Fruit fly (Drosophila melanogaster) whole organism, embryonic: ENCODE data around the gene CG13096.

ENCODE experiments used
- BtbVII ChIP-seq: fragments of 200-800 bp; sonication (Bioruptor generic); optimal IDR thresholded peaks from 3 replicates; lab custom pipeline; 2017; ENCODE audit warnings: missing biosample characterization, mild to moderate bottlenecking, missing genetic modification characterization
- CG10274 ChIP-seq: fragments of 200-800 bp; sonication (Bioruptor generic); optimal IDR thresholded peaks from 3 replicates; lab custom pipeline; 2017; ENCODE audit warnings: missing biosample characterization, mild to moderate bottlenecking, missing genetic modification characterization
- CG10366 ChIP-seq: fragments of 200-800 bp; sonication (Bioruptor generic); IDR thresholded peaks from 2 replicates; pipeline ENCODE4 v1.3.6; 2022; ENCODE audit warnings: missing biosample characterization, missing genetic modification characterization
- CG10654 ChIP-seq: fragments of 200-800 bp; sonication (Bioruptor generic); optimal IDR thresholded peaks from 2 replicates; lab custom pipeline; 2016; ENCODE audit warnings: missing biosample characterization, missing genetic modification characterization
- CG11093 ChIP-seq: fragments of 200-800 bp; sonication (Bioruptor generic); IDR thresholded peaks from 3 replicates; pipeline ENCODE4 v1.3.6; 2022; ENCODE audit warnings: missing biosample characterization, missing genetic modification characterization
- CG11456 ChIP-seq: fragments of 200-800 bp; sonication (Bioruptor generic); IDR thresholded peaks from 3 replicates; pipeline ENCODE4 v1.3.6; 2022; ENCODE audit warnings: missing biosample characterization, missing genetic modification characterization
- CG12104 ChIP-seq: fragments of 200-800 bp; sonication (Bioruptor generic); optimal IDR thresholded peaks from 3 replicates; lab custom pipeline; 2016; ENCODE audit warnings: missing biosample characterization, missing genetic modification characterization
- CG14667 ChIP-seq: fragments of 200-800 bp; sonication (Bioruptor generic); IDR thresholded peaks from 2 replicates; pipeline ENCODE4 v1.3.6; 2022; ENCODE audit warnings: missing biosample characterization, missing genetic modification characterization
- CG15269 ChIP-seq: fragments of 200-800 bp; sonication (Bioruptor generic); optimal IDR thresholded peaks from 2 replicates; lab custom pipeline; 2018; ENCODE audit warnings: missing biosample characterization, mild to moderate bottlenecking, missing genetic modification characterization, moderate library complexity
- CG1529 ChIP-seq: fragments of 200-800 bp; sonication (Bioruptor generic); optimal IDR thresholded peaks from 3 replicates; lab custom pipeline; 2018; ENCODE audit warnings: missing biosample characterization, missing genetic modification characterization
- CG15514 ChIP-seq: fragments of 200-800 bp; sonication (Bioruptor generic); optimal IDR thresholded peaks from 3 replicates; lab custom pipeline; 2017; ENCODE audit warnings: missing biosample characterization, missing genetic modification characterization, mild to moderate bottlenecking, moderate library complexity, missing genetic modification reagents
- CG1602 ChIP-seq: fragments of 200-800 bp; sonication (Bioruptor generic); optimal IDR thresholded peaks from 3 replicates; lab custom pipeline; 2016; ENCODE audit warnings: missing biosample characterization, missing genetic modification characterization
- CG17361 ChIP-seq: fragments of 200-800 bp; sonication (Bioruptor generic); IDR thresholded peaks from 3 replicates; pipeline ENCODE4 v1.3.6; 2022; ENCODE audit warnings: missing biosample characterization, missing genetic modification characterization
- CG1832 ChIP-seq: fragments of 200-800 bp; sonication (Bioruptor generic); optimal IDR thresholded peaks from 2 replicates; lab custom pipeline; 2017; ENCODE audit warnings: missing biosample characterization, mild to moderate bottlenecking, missing genetic modification characterization, inconsistent platforms
- CG18619 ChIP-seq: fragments of 200-800 bp; sonication (Bioruptor generic); optimal IDR thresholded peaks from 3 replicates; lab custom pipeline; 2017; ENCODE audit warnings: missing biosample characterization, mild to moderate bottlenecking, missing genetic modification characterization
- CG30020 ChIP-seq: fragments of 200-800 bp; optimal IDR thresholded peaks from 2 replicates; lab custom pipeline; 2019; ENCODE audit warnings: missing biosample characterization, mild to moderate bottlenecking, missing genetic modification characterization, moderate library complexity
- CG4282 ChIP-seq: fragments of 200-800 bp; sonication (Bioruptor generic); optimal IDR thresholded peaks from 2 replicates; lab custom pipeline; 2016; ENCODE audit warnings: missing biosample characterization, missing genetic modification characterization
- CG4617 ChIP-seq: fragments of 200-800 bp; sonication (Bioruptor generic); optimal IDR thresholded peaks from 3 replicates; lab custom pipeline; 2016; ENCODE audit warnings: missing biosample characterization, missing genetic modification characterization, borderline replicate concordance
- CG4730 ChIP-seq: fragments of 200-800 bp; sonication (Bioruptor generic); IDR thresholded peaks from 2 replicates; pipeline ENCODE4 v1.3.6; 2022; ENCODE audit warnings: missing biosample characterization, missing genetic modification characterization
- CG5245 ChIP-seq: fragments of 200-800 bp; sonication (Bioruptor generic); optimal IDR thresholded peaks from 3 replicates; lab custom pipeline; 2016; ENCODE audit warnings: missing biosample characterization, missing genetic modification characterization
- CG6689 ChIP-seq: fragments of 200-800 bp; sonication (Bioruptor generic); IDR thresholded peaks from 2 replicates; pipeline ENCODE4 v1.3.6; 2022; ENCODE audit warnings: missing biosample characterization, missing genetic modification characterization
- CG8359 ChIP-seq: fragments of 200-800 bp; sonication (Bioruptor generic); optimal IDR thresholded peaks from 2 replicates; lab custom pipeline; 2017; ENCODE audit warnings: missing biosample characterization, mild to moderate bottlenecking, missing genetic modification characterization, borderline replicate concordance
- CG8478 ChIP-seq: fragments of >200 bp; optimal IDR thresholded peaks from 2 replicates; lab custom pipeline; 2018
- CG8944 ChIP-seq: fragments of 200-800 bp; sonication (Bioruptor generic); optimal IDR thresholded peaks from 3 replicates; lab custom pipeline; 2016; ENCODE audit warnings: missing biosample characterization, missing genetic modification characterization
- D ChIP-seq, 2 experiments: fragments of 200-800 bp in 1 of 2; fragments of >200 bp in 1 of 2; sonication (Bioruptor generic) in 1 of 2; optimal IDR thresholded peaks; 2 replicates in 1 of 2; 3 replicates in 1 of 2; lab custom pipeline; 2017; ENCODE audit warnings: mild to moderate bottlenecking in 1 of 2, missing biosample characterization in 1 of 2, missing genetic modification characterization in 1 of 2, missing genetic modification reagents in 1 of 2
- Dbx ChIP-seq: fragments of 200-800 bp; sonication (Bioruptor generic); IDR thresholded peaks from 3 replicates; pipeline ENCODE4 v1.3.6; 2022; ENCODE audit warnings: missing biosample characterization, missing genetic modification characterization
- Doc2 ChIP-seq: fragments of 200-800 bp; sonication (Bioruptor generic); IDR thresholded peaks from 2 replicates; pipeline ENCODE4 v1.3.6; 2022; ENCODE audit warnings: missing biosample characterization, missing genetic modification characterization
- Eip74EF ChIP-seq, 2 experiments: fragments of 200-800 bp in 1 of 2; fragments of >200 bp in 1 of 2; sonication (Bioruptor generic) in 1 of 2; optimal IDR thresholded peaks; 2 replicates each; lab custom pipeline; 2017 to 2019; ENCODE audit warnings: missing biosample characterization in 2 of 2, missing genetic modification characterization in 2 of 2, mild to moderate bottlenecking in 1 of 2, moderate library complexity in 1 of 2
- MESR4 ChIP-seq: fragments of 200-800 bp; sonication (Bioruptor generic); optimal IDR thresholded peaks from 2 replicates; lab custom pipeline; 2018; ENCODE audit warnings: missing biosample characterization, mild to moderate bottlenecking, missing genetic modification characterization, moderate library complexity
- Meics ChIP-seq: fragments of 200-800 bp; sonication (Bioruptor generic); optimal IDR thresholded peaks from 2 replicates; lab custom pipeline; 2017; ENCODE audit warnings: missing biosample characterization, mild to moderate bottlenecking, missing genetic modification characterization
- Mrtf ChIP-seq: fragments of 200-800 bp; sonication (Bioruptor generic); IDR thresholded peaks from 3 replicates; pipeline ENCODE4 v1.3.6; 2022; ENCODE audit warnings: missing biosample characterization, missing genetic modification characterization
- br ChIP-seq: fragments of >200 bp; optimal IDR thresholded peaks from 2 replicates; lab custom pipeline; 2017
- btn ChIP-seq: fragments of 200-800 bp; sonication (Bioruptor generic); optimal IDR thresholded peaks from 2 replicates; lab custom pipeline; 2016; ENCODE audit warnings: missing biosample characterization, missing genetic modification characterization
- chn ChIP-seq: fragments of 200-800 bp; sonication (Bioruptor generic); optimal IDR thresholded peaks from 2 replicates; lab custom pipeline; 2016; ENCODE audit warnings: missing biosample characterization, missing genetic modification characterization
- dan ChIP-seq: fragments of 200-800 bp; sonication (Bioruptor generic); IDR thresholded peaks from 2 replicates; pipeline ENCODE4 v1.3.6; 2022; ENCODE audit warnings: missing biosample characterization, missing genetic modification characterization
- dysf ChIP-seq: fragments of 200-800 bp; sonication (Bioruptor generic); IDR thresholded peaks from 3 replicates; pipeline ENCODE4 v1.3.6; 2022; ENCODE audit warnings: missing biosample characterization, missing genetic modification characterization
- fd96Cb ChIP-seq: fragments of 200-800 bp; sonication (Bioruptor generic); optimal IDR thresholded peaks from 2 replicates; lab custom pipeline; 2018; ENCODE audit warnings: missing biosample characterization, mild to moderate bottlenecking, missing genetic modification characterization, moderate library complexity
- gcm2 ChIP-seq: fragments of 200-800 bp; sonication (Bioruptor generic); optimal IDR thresholded peaks from 2 replicates; lab custom pipeline; 2016; ENCODE audit warnings: missing biosample characterization, missing genetic modification characterization
- hbn ChIP-seq: fragments of 200-800 bp; sonication (Bioruptor generic); IDR thresholded peaks from 2 replicates; pipeline ENCODE4 v1.3.6; 2022; ENCODE audit warnings: missing biosample characterization, missing genetic modification characterization; ENCODE audit not compliant: partially characterized antibody
- mirr ChIP-seq: fragments of 200-800 bp; sonication (Bioruptor generic); optimal IDR thresholded peaks from 3 replicates; lab custom pipeline; 2018; ENCODE audit warnings: missing biosample characterization, mild to moderate bottlenecking, missing genetic modification characterization
- org-1 ChIP-seq: fragments of 200-800 bp; sonication (Bioruptor generic); optimal IDR thresholded peaks from 2 replicates; lab custom pipeline; 2017; ENCODE audit warnings: missing biosample characterization, missing genetic modification characterization
- otp ChIP-seq: fragments of 200-800 bp; sonication (Bioruptor generic); IDR thresholded peaks from 3 replicates; pipeline ENCODE4, ENCODE4 v1.3.6; 2022; ENCODE audit warnings: missing biosample characterization, missing genetic modification characterization
- pzg ChIP-seq: fragments of 200-800 bp; sonication (Bioruptor generic); optimal IDR thresholded peaks from 3 replicates; lab custom pipeline; 2018; ENCODE audit warnings: missing biosample characterization, mild to moderate bottlenecking, missing genetic modification characterization, moderate library complexity
- run ChIP-seq: fragments of 200-800 bp; sonication (Bioruptor generic); optimal IDR thresholded peaks from 3 replicates; lab custom pipeline; 2018; ENCODE audit warnings: missing biosample characterization, mild to moderate bottlenecking, missing genetic modification characterization
- schlank ChIP-seq: fragments of 200-800 bp; sonication (Bioruptor generic); optimal IDR thresholded peaks from 2 replicates; lab custom pipeline; 2018; ENCODE audit warnings: missing biosample characterization, mild to moderate bottlenecking, missing genetic modification characterization
- sima ChIP-seq: fragments of 200-800 bp; sonication (Bioruptor generic); optimal IDR thresholded peaks from 2 replicates; lab custom pipeline; 2016; ENCODE audit warnings: missing biosample characterization, missing genetic modification characterization
- slou ChIP-seq: fragments of 200-800 bp; sonication (Bioruptor generic); optimal IDR thresholded peaks from 3 replicates; lab custom pipeline; 2016; ENCODE audit warnings: missing biosample characterization, missing genetic modification characterization
- tgo ChIP-seq: fragments of 200-800 bp; sonication (Bioruptor generic); IDR thresholded peaks from 3 replicates; pipeline ENCODE4 v1.3.6; 2022; ENCODE audit warnings: missing biosample characterization, missing genetic modification characterization
- trem ChIP-seq: fragments of 200-800 bp; optimal IDR thresholded peaks from 3 replicates; lab custom pipeline; 2019; ENCODE audit warnings: missing biosample characterization, mild to moderate bottlenecking, missing genetic modification characterization, moderate library complexity

The CG13096 gene

dm6 chr2L:8534515-8535295 lies 23.0 kb upstream of the CG13096 start (continued):
- TF ChIP-seq Dbx (GFP tag; lab: Robert Waterston, UW) (peak; percentile 45), CG17361 (GFP tag; lab: Robert Waterston, UW) (peak; percentile 79), CG8478 (lab: Kevin White, UChicago) (no peak), fd96Cb (tag; lab: Kevin White, UChicago) (peak; percentile 98), CG8944 (GFP tag; lab: Kevin White, UChicago) (peak; percentile 69), gcm2 (GFP tag; lab: Kevin White, UChicago) (peak; percentile 66), CG11456 (GFP tag; lab: Robert Waterston, UW) (peak; percentile 84), slou (peak; percentile 69), Doc2 (GFP tag; lab: Robert Waterston, UW) (peak; percentile 76), run (tag; lab: Kevin White, UChicago) (peak; percentile 96), Eip74EF (GFP tag; optimal IDR thresholded peaks at IDR 0.05; lab: Kevin White, UChicago) (peak in 1 of 2 experiments; percentile 97), Mrtf (GFP tag; lab: Robert Waterston, UW) (peak; percentile 92), CG11093 (GFP tag; lab: Robert Waterston, UW) (peak; percentile 95), otp (GFP tag; lab: Robert Waterston, UW) (peak; percentile 92), CG8359 (GFP tag; lab: Kevin White, UChicago) (peak; percentile 92), sima (GFP tag; lab: Kevin White, UChicago) (peak; percentile 7), schlank (tag; lab: Kevin White, UChicago) (peak; percentile 64), pzg (GFP tag; lab: Kevin White, UChicago) (no peak), CG18619 (peak; percentile 90), chn (GFP tag; lab: Kevin White, UChicago) (peak; percentile 92), CG1602 (GFP tag; lab: Kevin White, UChicago) (peak; percentile 93), CG10654 (peak; percentile 90), CG10366 (GFP tag; lab: Robert Waterston, UW) (peak; percentile 95), tgo (peak; percentile 94), CG30020 (peak; percentile 70), CG15269 (tag; lab: Kevin White, UChicago) (peak; percentile 96), dysf (peak; percentile 95), D (optimal IDR thresholded peaks at IDR 0.05; lab: Kevin White, UChicago) (no peak), D (GFP tag; optimal IDR thresholded peaks at IDR 0.05; lab: Kevin White, UChicago) (peak; percentile 96), MESR4 (GFP tag; lab: Kevin White, UChicago) (peak; percentile 51), trem (tag; lab: Kevin White, UChicago) (peak; percentile 90), CG1529 (peak; percentile 98), CG15514 (peak; percentile 72), CG5245 (GFP tag; lab: Kevin White, UChicago) (peak; percentile 93), BtbVII (peak; percentile 88), CG1832 (GFP tag; lab: Kevin White, UChicago) (no peak), dan (GFP tag; lab: Robert Waterston, UW) (no peak), CG12104 (GFP tag; lab: Kevin White, UChicago) (peak; percentile 91), br (lab: Kevin White, UChicago) (no peak), Meics (peak; percentile 81), org-1 (GFP tag; lab: Kevin White, UChicago) (peak; percentile 93), CG10274 (GFP tag; lab: Kevin White, UChicago) (peak; percentile 78), CG14667 (GFP tag; lab: Robert Waterston, UW) (no peak; the same call in none of the 2 replicates), CG6689 (GFP tag; lab: Robert Waterston, UW) (peak; percentile 96), CG4617 (GFP tag; lab: Kevin White, UChicago) (peak; percentile 88), mirr (GFP tag; lab: Kevin White, UChicago) (peak; percentile 56), btn (GFP tag; lab: Kevin White, UChicago) (peak; percentile 30), hbn (GFP tag; lab: Robert Waterston, UW) (peak; percentile 43), CG4282 (GFP tag; lab: Kevin White, UChicago) (peak; percentile 71), CG4730 (GFP tag; lab: Robert Waterston, UW) (peak; percentile 87)
